Worm (Caenorhabditis elegans) whole organism, early embryonic: Measurements from ENCODE around the gene srab-4.

Experiments used
- aly-1 ChIP-seq: sonication (generic microtip); optimal IDR thresholded peaks from 2 replicates; lab custom pipeline; 2016; ENCODE audit warnings: missing genetic modification characterization, missing compliant biosample characterization
- ama-1 ChIP-seq: fragments of 150-350 bp; optimal IDR thresholded peaks from 2 replicates; lab custom pipeline; 2014
- ceh-13 ChIP-seq: fragments of 200-800 bp; sonication (Bioruptor generic); optimal IDR thresholded peaks from 2 replicates; lab custom pipeline; 2018; ENCODE audit warnings: mild to moderate bottlenecking, missing genetic modification characterization, missing compliant biosample characterization
- ceh-36 ChIP-seq: sonication (generic microtip); optimal IDR thresholded peaks from 2 replicates; lab custom pipeline; 2016; ENCODE audit warnings: missing genetic modification characterization, inconsistent platforms, missing compliant biosample characterization
- flt-1 ChIP-seq: fragments of 200-800 bp; sonication (Bioruptor generic); IDR thresholded peaks from 2 replicates; pipeline ENCODE4 v1.3.6; 2022; ENCODE audit warnings: missing genetic modification characterization, missing compliant biosample characterization
- hnd-1 ChIP-seq: sonication (generic microtip); optimal IDR thresholded peaks from 2 replicates; lab custom pipeline; 2016; ENCODE audit warnings: missing genetic modification characterization, missing compliant biosample characterization
- sea-1 ChIP-seq: fragments of 200-800 bp; sonication (Bioruptor generic); conservative IDR thresholded peaks from 2 replicates; pipeline ENCODE4 v1.3.6; 2022; ENCODE audit warnings: missing genetic modification characterization, missing compliant biosample characterization
- tra-4 ChIP-seq: sonication (generic microtip); optimal IDR thresholded peaks from 2 replicates; lab custom pipeline; 2017; ENCODE audit warnings: missing genetic modification characterization, missing compliant biosample characterization

- TF ChIP-seq tra-4 (tag; lab: Kevin White, UChicago), result no peak
- TF ChIP-seq ama-1 (lab: Kevin White, UChicago), result no peak
- no peak for TF ChIP-seq ceh-13 (GFP tag; lab: Kevin White, UChicago)
- TF ChIP-seq hnd-1 (tag; lab: Kevin White, UChicago), result no peak
- TF ChIP-seq flt-1 (GFP tag; lab: Robert Waterston, UW), result no peak
- no peak for TF ChIP-seq sea-1 (GFP tag; lab: Robert Waterston, UW)
- TF ChIP-seq ceh-36 (tag; lab: Kevin White, UChicago), result no peak
- TF ChIP-seq aly-1 (tag; lab: Kevin White, UChicago), result no peak
These were observed 23.1 kb downstream of the srab-4 start, which contains the start of gene F20A1.6 for ce11 chrV:7027055-7027454.
